Fruit fly (Drosophila melanogaster) whole organism, pupa: Measurements from ENCODE around the gene CG17270.
A peak's percentile ranks its signal among the peaks of the same experiment; 100 is the strongest.

Experiments used
- CG10348 ChIP-seq: fragments of 200-800 bp; sonication (Bioruptor generic); IDR thresholded peaks from 2 replicates; pipeline ENCODE4 v1.3.6; 2022; ENCODE audit warnings: missing biosample characterization, missing genetic modification characterization
- CG12605 ChIP-seq: fragments of 200-800 bp; sonication (Bioruptor generic); IDR thresholded peaks from 2 replicates; pipeline ENCODE4 v1.3.6; 2022; ENCODE audit warnings: missing biosample characterization, missing genetic modification characterization
- CG13204 ChIP-seq: fragments of 200-800 bp; sonication (Bioruptor generic); optimal IDR thresholded peaks from 2 replicates; lab custom pipeline; 2018; ENCODE audit warnings: missing biosample characterization, mild to moderate bottlenecking, missing genetic modification characterization, moderate library complexity
- CG14655 ChIP-seq: fragments of 200-800 bp; sonication (Bioruptor generic); optimal IDR thresholded peaks from 3 replicates; lab custom pipeline; 2017; ENCODE audit warnings: mild to moderate bottlenecking, missing biosample characterization, missing genetic modification reagents, missing genetic modification characterization
- CG15710 ChIP-seq: fragments of 200-800 bp; sonication (Bioruptor generic); optimal IDR thresholded peaks from 2 replicates; lab custom pipeline; 2018; ENCODE audit warnings: missing biosample characterization, mild to moderate bottlenecking, missing genetic modification characterization, moderate library complexity
- CG17806 ChIP-seq: fragments of 200-800 bp; sonication (Bioruptor generic); optimal IDR thresholded peaks from 2 replicates; lab custom pipeline; 2018; ENCODE audit warnings: missing biosample characterization, mild to moderate bottlenecking, missing genetic modification characterization, moderate library complexity
- CG32121 ChIP-seq: fragments of 200-800 bp; sonication (Bioruptor generic); IDR thresholded peaks from 2 replicates; pipeline ENCODE4 v1.3.6; 2022; ENCODE audit warnings: missing biosample characterization, missing genetic modification characterization
- CG34367 ChIP-seq: fragments of 200-800 bp; sonication (Bioruptor generic); optimal IDR thresholded peaks from 2 replicates; lab custom pipeline; 2018; ENCODE audit warnings: missing biosample characterization, mild to moderate bottlenecking, missing genetic modification characterization
- CG4496 ChIP-seq: fragments of 200-800 bp; sonication (Bioruptor generic); IDR thresholded peaks from 3 replicates; pipeline ENCODE4 v1.3.6; 2022; ENCODE audit warnings: missing biosample characterization, missing genetic modification characterization
- CG8159 ChIP-seq: fragments of 200-800 bp; sonication (Bioruptor generic); optimal IDR thresholded peaks from 3 replicates; lab custom pipeline; 2018; ENCODE audit warnings: missing biosample characterization, mild to moderate bottlenecking, missing genetic modification characterization, moderate library complexity
- CG8301 ChIP-seq: fragments of 200-800 bp; sonication (Bioruptor generic); optimal IDR thresholded peaks from 2 replicates; lab custom pipeline; 2018; ENCODE audit warnings: missing biosample characterization, mild to moderate bottlenecking, missing genetic modification characterization
- CG9948 ChIP-seq: fragments of 200-800 bp; sonication (Bioruptor generic); optimal IDR thresholded peaks from 2 replicates; lab custom pipeline; 2018; ENCODE audit warnings: missing biosample characterization, mild to moderate bottlenecking, missing genetic modification characterization, moderate library complexity
- EcR ChIP-seq: fragments of 200-800 bp; sonication (Bioruptor generic); optimal IDR thresholded peaks from 3 replicates; lab custom pipeline; 2019; ENCODE audit warnings: missing biosample characterization, missing genetic modification characterization, mild to moderate bottlenecking, moderate library complexity, missing genetic modification reagents
- Ets98B ChIP-seq: fragments of 200-800 bp; sonication (Bioruptor generic); IDR thresholded peaks from 2 replicates; pipeline ENCODE4 v1.3.6; 2022; ENCODE audit warnings: missing biosample characterization, missing genetic modification characterization
- Pif1B ChIP-seq: fragments of 200-800 bp; sonication (Bioruptor generic); optimal IDR thresholded peaks from 3 replicates; lab custom pipeline; 2016; ENCODE audit warnings: missing biosample characterization, missing genetic modification characterization
- Snoo ChIP-seq: fragments of 200-800 bp; sonication (Bioruptor generic); optimal IDR thresholded peaks from 3 replicates; lab custom pipeline; 2017; ENCODE audit warnings: missing biosample characterization, mild to moderate bottlenecking, missing genetic modification characterization, inconsistent platforms
- fd96Ca ChIP-seq: fragments of 200-800 bp; sonication (Bioruptor generic); IDR thresholded peaks from 3 replicates; pipeline ENCODE4 v1.3.6; 2022; ENCODE audit warnings: missing biosample characterization, missing genetic modification characterization
- gl ChIP-seq: fragments of 200-800 bp; sonication (Bioruptor generic); optimal IDR thresholded peaks from 2 replicates; lab custom pipeline; 2018; ENCODE audit warnings: missing biosample characterization, mild to moderate bottlenecking, missing genetic modification characterization
- rn ChIP-seq: fragments of 200-800 bp; sonication (Bioruptor generic); IDR thresholded peaks from 2 replicates; pipeline ENCODE4 v1.3.6; 2022; ENCODE audit warnings: missing biosample characterization, missing genetic modification characterization

CG17270 gene

DNA sequence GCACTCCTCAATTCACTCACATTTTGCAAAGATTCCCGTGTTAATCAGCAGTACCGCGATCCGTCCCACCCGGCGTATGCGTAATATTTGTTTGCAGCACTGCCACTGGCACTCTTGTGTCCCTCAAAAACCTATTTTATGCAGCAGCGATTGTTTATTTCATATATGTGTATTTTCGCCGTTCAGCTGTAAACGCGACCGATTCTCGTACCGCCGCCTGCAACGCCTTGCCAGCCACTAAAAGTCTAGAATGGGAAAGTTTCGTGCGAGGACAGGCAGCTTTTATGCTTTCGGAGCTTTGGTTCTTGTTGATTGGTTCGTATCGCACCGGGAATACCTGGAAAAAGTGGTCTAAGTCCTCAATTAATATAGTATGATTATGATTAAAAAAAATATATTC lies at the start of gene CG17270:
Gene CG17270 (minus strand): TSS at position 241 of the 400 bp plus-strand sequence.
- TF ChIP-seq CG8301 (tag; lab: Kevin White, UChicago) (no peak), Pif1B (no peak), CG32121 (GFP tag; lab: Robert Waterston, UW) (0 out of 2 replicates have a peak, but pooled peaks have one; percentile 8)
- TF ChIP-seq, all 21 proteins: peak for 1

DNA sequence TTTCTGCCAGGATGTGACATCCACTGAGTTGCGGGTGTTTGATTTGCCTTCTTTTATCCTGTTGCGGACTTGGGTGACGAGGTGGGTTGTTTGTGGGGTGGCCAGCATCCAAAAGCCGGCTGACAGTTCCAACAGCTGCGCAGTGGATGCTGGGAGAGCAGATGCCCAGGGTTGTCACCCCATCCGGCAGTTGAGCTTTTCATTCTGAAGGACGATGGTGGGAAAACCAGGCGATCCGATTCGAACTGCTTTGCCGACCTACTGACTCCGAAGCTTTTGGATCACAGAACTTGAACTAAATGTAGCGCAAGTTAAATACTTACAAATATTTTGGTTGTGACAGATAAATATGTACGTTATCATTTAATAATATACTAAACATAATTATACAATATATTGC lies 47.5 kb upstream of the CG17270 start, which contains the start of gene KaiR1D:
Gene KaiR1D (minus strand): TSS at position 28 of the 400 bp plus-strand sequence.
- TF ChIP-seq CG10348 (GFP tag; lab: Robert Waterston, UW) (no peak), CG8301 (tag; lab: Kevin White, UChicago) (no peak), CG15710 (tag; lab: Kevin White, UChicago) (no peak), CG4496 (GFP tag; lab: Robert Waterston, UW) (no peak), Ets98B (GFP tag; lab: Robert Waterston, UW) (no peak)

DNA sequence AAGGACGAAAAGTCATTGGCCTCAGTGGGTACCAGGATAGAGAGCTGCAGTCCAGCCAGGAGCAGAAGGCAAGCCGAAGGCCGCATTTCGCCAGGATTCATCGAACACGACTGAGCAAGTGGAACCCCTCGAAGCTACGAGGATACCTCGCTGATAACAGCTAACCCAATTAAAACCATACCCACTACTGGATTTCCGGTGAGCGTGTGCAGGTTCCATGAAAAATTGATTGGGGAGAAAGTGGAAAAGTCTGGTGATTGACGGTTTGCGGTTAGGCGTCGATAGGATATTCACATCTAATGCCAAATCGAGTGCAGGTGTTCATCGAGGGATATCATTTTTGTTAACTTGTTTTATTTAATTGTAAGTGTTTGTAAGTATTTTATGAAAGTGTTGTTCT lies 41.1 kb upstream of the CG17270 start, which contains the start of gene Ir93a:
Gene Ir93a (minus strand): TSS at position 101 of the 400 bp plus-strand sequence.
- TF ChIP-seq CG8301 (tag; lab: Kevin White, UChicago) (no peak), rn (GFP tag; lab: Robert Waterston, UW) (no peak), CG12605 (GFP tag; lab: Robert Waterston, UW) (no peak), CG9948 (no peak), Pif1B (no peak), CG34367 (tag; lab: Kevin White, UChicago) (no peak), Snoo (tag; lab: Kevin White, UChicago) (no peak), Ets98B (GFP tag; lab: Robert Waterston, UW) (no peak), gl (tag; lab: Kevin White, UChicago) (no peak), CG4496 (GFP tag; lab: Robert Waterston, UW) (no peak), CG13204 (GFP tag; lab: Kevin White, UChicago) (no peak), CG17806 (tag; lab: Kevin White, UChicago) (no peak), CG8159 (tag; lab: Kevin White, UChicago) (no peak), CG14655 (GFP tag; lab: Kevin White, UChicago) (no peak), EcR (GFP tag; lab: Kevin White, UChicago) (no peak), fd96Ca (GFP tag; lab: Robert Waterston, UW) (no peak)

DNA sequence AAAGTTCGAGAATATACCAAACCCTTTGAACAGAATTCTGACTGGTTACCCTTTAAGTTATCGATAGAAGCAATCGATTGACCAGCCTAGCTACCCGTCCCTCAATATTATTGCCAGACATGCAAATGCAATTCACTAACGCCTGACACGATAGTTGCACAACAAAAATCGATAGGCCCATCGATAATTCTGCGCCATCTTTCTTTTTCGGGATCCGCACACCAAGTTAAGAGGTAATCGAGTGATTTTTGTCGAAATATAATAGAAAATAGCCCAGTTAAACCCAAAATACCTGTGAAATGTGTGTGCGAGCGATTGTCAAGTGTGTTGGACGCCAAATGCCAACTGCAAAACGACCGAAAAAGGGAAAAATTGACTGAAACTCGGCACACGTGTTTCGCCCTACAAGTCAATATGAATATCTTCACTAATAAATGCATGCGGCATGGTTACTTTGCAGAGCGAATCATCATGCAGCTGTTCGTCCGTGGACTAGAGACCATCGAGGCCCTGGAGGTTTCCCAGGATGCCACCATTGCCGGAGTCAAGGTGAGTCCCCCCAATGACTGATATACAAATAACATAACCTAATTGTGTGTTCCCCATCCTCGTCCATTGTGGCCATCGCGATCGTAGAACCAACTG lies 31.8 kb upstream of the CG17270 start, which contains the start of gene RpS30:
Gene RpS30 (plus strand): TSS at position 122 of the 645 bp plus-strand sequence.
- TF ChIP-seq Snoo (tag; lab: Kevin White, UChicago): peak; percentile 24
- no peak for TF ChIP-seq CG10348 (GFP tag; lab: Robert Waterston, UW)

DNA sequence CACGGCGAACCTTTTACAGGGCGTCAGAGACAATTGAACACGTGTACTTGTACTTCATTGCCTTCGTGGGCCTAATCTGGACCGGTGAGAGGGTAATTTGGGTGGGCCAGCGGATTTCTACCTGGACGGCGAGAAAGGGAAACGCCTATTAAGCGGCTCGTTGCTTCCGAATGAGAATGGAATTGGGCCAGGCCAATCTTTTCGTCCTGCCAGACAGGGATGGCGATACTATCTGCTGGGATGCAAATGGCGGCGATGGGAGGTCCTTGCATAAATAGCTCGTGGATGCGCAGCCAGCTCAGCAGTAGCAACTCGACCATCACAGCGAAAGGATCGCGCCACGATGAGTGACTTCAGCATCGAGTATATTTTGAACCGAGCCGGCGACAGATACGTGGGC lies 28.0 kb upstream of the CG17270 start, which contains the start of gene CG15696:
Gene CG15696 (plus strand): TSS at position 301 of the 400 bp plus-strand sequence.
- no peak for TF ChIP-seq CG17806 (tag; lab: Kevin White, UChicago)
- TF ChIP-seq CG8301 (tag; lab: Kevin White, UChicago): no peak
- no peak for TF ChIP-seq Ets98B (GFP tag; lab: Robert Waterston, UW)
- TF ChIP-seq rn (GFP tag; lab: Robert Waterston, UW): no peak
- no peak for TF ChIP-seq CG9948
- no peak for TF ChIP-seq CG8159 (tag; lab: Kevin White, UChicago)
- TF ChIP-seq CG4496 (GFP tag; lab: Robert Waterston, UW): no peak
- TF ChIP-seq CG10348 (GFP tag; lab: Robert Waterston, UW): no peak
- TF ChIP-seq Pif1B: no peak
- no peak for TF ChIP-seq CG13204 (GFP tag; lab: Kevin White, UChicago)

DNA sequence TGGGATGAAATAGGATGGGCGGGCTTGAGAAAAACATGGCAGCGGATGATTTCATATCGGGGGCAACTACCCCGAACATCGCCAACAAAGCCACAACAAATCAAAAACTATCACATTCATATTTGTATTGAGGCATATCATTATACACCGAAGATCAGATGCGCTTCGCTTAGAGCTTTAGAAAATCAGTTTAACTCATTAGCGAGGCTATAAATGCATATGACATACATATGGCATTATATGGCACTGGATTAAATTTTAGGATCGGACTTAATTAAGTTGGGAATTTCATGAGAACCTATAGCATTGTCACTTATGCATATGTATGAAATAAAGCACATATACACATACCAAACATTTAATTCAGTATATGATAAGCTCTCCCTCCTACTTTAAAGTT lies 27.6 kb upstream of the CG17270 start:
- TF ChIP-seq CG8159 (tag; lab: Kevin White, UChicago): no peak
- TF ChIP-seq Ets98B (GFP tag; lab: Robert Waterston, UW): no peak
- no peak for TF ChIP-seq CG13204 (GFP tag; lab: Kevin White, UChicago)
- no peak for TF ChIP-seq CG14655 (GFP tag; lab: Kevin White, UChicago)
- no peak for TF ChIP-seq Snoo (tag; lab: Kevin White, UChicago)
- no peak for TF ChIP-seq Pif1B
- TF ChIP-seq, all 21 proteins: peak for 0

DNA sequence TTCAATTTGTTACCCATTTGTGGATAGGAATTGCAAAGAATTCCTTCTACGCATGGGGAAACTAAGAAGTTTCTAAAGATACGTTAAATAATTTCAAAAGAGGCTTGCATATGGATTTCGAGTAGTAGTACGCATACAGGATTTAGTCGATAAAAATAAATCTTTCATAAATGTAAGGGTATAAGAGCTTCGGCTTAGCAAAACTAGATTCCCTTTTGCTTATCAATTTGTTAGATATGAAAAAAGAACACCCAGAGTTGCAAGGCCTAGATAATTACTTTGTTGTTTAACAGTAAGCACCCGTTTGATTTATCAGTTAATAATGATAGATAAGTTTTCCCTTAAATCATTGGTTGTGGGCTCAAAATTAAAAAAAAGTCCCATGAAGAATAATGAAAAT lies 26.8 kb upstream of the CG17270 start:
- TF ChIP-seq CG15710 (tag; lab: Kevin White, UChicago) (no peak), CG12605 (GFP tag; lab: Robert Waterston, UW) (no peak), CG8301 (tag; lab: Kevin White, UChicago) (no peak), CG17806 (tag; lab: Kevin White, UChicago) (no peak), CG14655 (GFP tag; lab: Kevin White, UChicago) (no peak), rn (GFP tag; lab: Robert Waterston, UW) (no peak), EcR (GFP tag; lab: Kevin White, UChicago) (no peak), CG32121 (GFP tag; lab: Robert Waterston, UW) (no peak)
